Fruit fly (Drosophila melanogaster) whole organism, embryonic: Measurements from ENCODE around the gene CG7653.

Experiments
- Aef1 ChIP-seq: fragments of 200-800 bp; sonication (Bioruptor generic); IDR thresholded peaks from 3 replicates; pipeline ENCODE4 v1.3.6; 2022; ENCODE audit warnings: missing biosample characterization, missing genetic modification characterization
- Asciz ChIP-seq: fragments of 200-800 bp; sonication (Bioruptor generic); optimal IDR thresholded peaks from 2 replicates; lab custom pipeline; 2017; ENCODE audit warnings: missing biosample characterization, mild to moderate bottlenecking, missing genetic modification characterization, missing genetic modification reagents
- CG10565 ChIP-seq: fragments of 200-800 bp; sonication (Bioruptor generic); optimal IDR thresholded peaks from 3 replicates; lab custom pipeline; 2016; ENCODE audit warnings: missing biosample characterization, mild to moderate bottlenecking, missing genetic modification characterization
- CG12071 ChIP-seq: fragments of 200-800 bp; sonication (Bioruptor generic); optimal IDR thresholded peaks from 3 replicates; lab custom pipeline; 2018; ENCODE audit warnings: missing biosample characterization, mild to moderate bottlenecking, missing genetic modification characterization
- CG12236 ChIP-seq: fragments of 200-800 bp; sonication (Bioruptor generic); optimal IDR thresholded peaks from 2 replicates; lab custom pipeline; 2016; ENCODE audit warnings: missing biosample characterization, missing genetic modification characterization
- CG13775 ChIP-seq: fragments of 200-800 bp; sonication (Bioruptor generic); optimal IDR thresholded peaks from 3 replicates; lab custom pipeline; 2017; ENCODE audit warnings: missing biosample characterization, mild to moderate bottlenecking, missing genetic modification characterization
- CG15073 ChIP-seq: fragments of 200-800 bp; sonication (Bioruptor generic); optimal IDR thresholded peaks from 2 replicates; lab custom pipeline; 2016; ENCODE audit warnings: missing biosample characterization, missing genetic modification characterization
- CG16863 ChIP-seq: fragments of 200-800 bp; sonication (Bioruptor generic); optimal IDR thresholded peaks from 3 replicates; lab custom pipeline; 2016; ENCODE audit warnings: missing biosample characterization, missing genetic modification characterization
- CG18619 ChIP-seq: fragments of 200-800 bp; sonication (Bioruptor generic); optimal IDR thresholded peaks from 3 replicates; lab custom pipeline; 2017; ENCODE audit warnings: missing biosample characterization, mild to moderate bottlenecking, missing genetic modification characterization
- CG2116 ChIP-seq: fragments of 200-800 bp; sonication (Bioruptor generic); optimal IDR thresholded peaks from 3 replicates; lab custom pipeline; 2018; ENCODE audit warnings: missing biosample characterization, mild to moderate bottlenecking, missing genetic modification characterization
- CG34224 ChIP-seq: fragments of 200-800 bp; sonication (Bioruptor generic); IDR thresholded peaks from 3 replicates; pipeline ENCODE4 v1.3.6; 2022; ENCODE audit warnings: missing biosample characterization, missing genetic modification characterization; ENCODE audit not compliant: partially characterized antibody
- CG4730 ChIP-seq: fragments of 200-800 bp; sonication (Bioruptor generic); IDR thresholded peaks from 2 replicates; pipeline ENCODE4 v1.3.6; 2022; ENCODE audit warnings: missing biosample characterization, missing genetic modification characterization
- CG6791 ChIP-seq: fragments of 200-800 bp; sonication (Bioruptor generic); IDR thresholded peaks from 3 replicates; pipeline ENCODE4 v1.3.6; 2022; ENCODE audit warnings: missing biosample characterization, missing genetic modification characterization; ENCODE audit not compliant: partially characterized antibody
- CG8388 ChIP-seq: fragments of 200-800 bp; sonication (Bioruptor generic); optimal IDR thresholded peaks from 2 replicates; lab custom pipeline; 2019; ENCODE audit warnings: missing biosample characterization, mild to moderate bottlenecking, missing genetic modification characterization, moderate library complexity
- CG9727 ChIP-seq: fragments of 200-800 bp; sonication (Bioruptor generic); optimal IDR thresholded peaks from 3 replicates; lab custom pipeline; 2017; ENCODE audit warnings: missing biosample characterization, mild to moderate bottlenecking, missing genetic modification characterization
- D19A ChIP-seq: fragments of 200-800 bp; optimal IDR thresholded peaks from 3 replicates; lab custom pipeline; 2019; ENCODE audit warnings: missing biosample characterization, mild to moderate bottlenecking, missing genetic modification characterization, moderate library complexity
- Dek ChIP-seq: fragments of 200-800 bp; sonication (Bioruptor generic); optimal IDR thresholded peaks from 3 replicates; lab custom pipeline; 2019; ENCODE audit warnings: missing biosample characterization, mild to moderate bottlenecking, missing genetic modification characterization, moderate library complexity
- Dll ChIP-seq: fragments of 200-800 bp; sonication (Bioruptor generic); IDR thresholded peaks from 4 replicates; pipeline ENCODE4 v1.3.6; 2022; ENCODE audit warnings: missing biosample characterization, missing genetic modification characterization; ENCODE audit not compliant: partially characterized antibody
- Dp ChIP-seq: fragments of 200-800 bp; sonication (Bioruptor generic); optimal IDR thresholded peaks from 2 replicates; lab custom pipeline; 2018; ENCODE audit warnings: missing biosample characterization, mild to moderate bottlenecking, missing genetic modification characterization, moderate library complexity
- H2.0 ChIP-seq: fragments of 200-800 bp; sonication (Bioruptor generic); IDR thresholded peaks from 2 replicates; pipeline ENCODE4 v1.3.6; 2022; ENCODE audit warnings: missing biosample characterization, missing genetic modification characterization
- Nf-YB ChIP-seq: fragments of 200-800 bp; sonication (Bioruptor generic); optimal IDR thresholded peaks from 3 replicates; lab custom pipeline; 2019; ENCODE audit warnings: missing biosample characterization, mild to moderate bottlenecking, missing genetic modification characterization, moderate library complexity
- Side ChIP-seq: fragments of 200-800 bp; sonication (Bioruptor generic); optimal IDR thresholded peaks from 2 replicates; lab custom pipeline; 2016; ENCODE audit warnings: missing biosample characterization, missing genetic modification characterization
- Sox100B ChIP-seq: fragments of 200-800 bp; sonication (Bioruptor generic); optimal IDR thresholded peaks from 3 replicates; lab custom pipeline; 2018; ENCODE audit warnings: missing biosample characterization, mild to moderate bottlenecking, missing genetic modification characterization
- ato ChIP-seq: fragments of 200-800 bp; sonication (Bioruptor generic); IDR thresholded peaks from 2 replicates; pipeline ENCODE4 v1.3.6; 2022; ENCODE audit warnings: missing biosample characterization, missing genetic modification characterization; ENCODE audit not compliant: partially characterized antibody
- cad ChIP-seq: fragments of >200 bp; optimal IDR thresholded peaks from 2 replicates; lab custom pipeline; 2017; ENCODE audit warnings: missing biosample characterization, missing genetic modification characterization
- cg ChIP-seq: fragments of 200-800 bp; sonication (Bioruptor generic); optimal IDR thresholded peaks from 3 replicates; lab custom pipeline; 2019; ENCODE audit warnings: missing biosample characterization, mild to moderate bottlenecking, missing genetic modification characterization, moderate library complexity
- gro ChIP-seq: fragments of 200-800 bp; sonication (Bioruptor generic); optimal IDR thresholded peaks from 2 replicates; lab custom pipeline; 2016; ENCODE audit warnings: missing biosample characterization, missing genetic modification characterization
- gt ChIP-seq: fragments of 200-800 bp; sonication (Bioruptor generic); IDR thresholded peaks from 2 replicates; pipeline ENCODE4 v1.3.6; 2022; ENCODE audit warnings: missing biosample characterization, missing genetic modification characterization
- hbn ChIP-seq: fragments of 200-800 bp; sonication (Bioruptor generic); IDR thresholded peaks from 2 replicates; pipeline ENCODE4 v1.3.6; 2022; ENCODE audit warnings: missing biosample characterization, missing genetic modification characterization; ENCODE audit not compliant: partially characterized antibody
- luna ChIP-seq: fragments of 200-800 bp; sonication (Bioruptor generic); optimal IDR thresholded peaks from 2 replicates; lab custom pipeline; 2016; ENCODE audit warnings: missing biosample characterization, missing genetic modification characterization
- mirr ChIP-seq: fragments of 200-800 bp; sonication (Bioruptor generic); optimal IDR thresholded peaks from 3 replicates; lab custom pipeline; 2018; ENCODE audit warnings: missing biosample characterization, mild to moderate bottlenecking, missing genetic modification characterization
- phol ChIP-seq: fragments of 200-800 bp; sonication (Bioruptor generic); optimal IDR thresholded peaks from 3 replicates; lab custom pipeline; 2018; ENCODE audit warnings: missing biosample characterization, mild to moderate bottlenecking, missing genetic modification characterization, moderate library complexity
- slou ChIP-seq: fragments of 200-800 bp; sonication (Bioruptor generic); optimal IDR thresholded peaks from 3 replicates; lab custom pipeline; 2016; ENCODE audit warnings: missing biosample characterization, missing genetic modification characterization
- tgo ChIP-seq: fragments of 200-800 bp; sonication (Bioruptor generic); IDR thresholded peaks from 3 replicates; pipeline ENCODE4 v1.3.6; 2022; ENCODE audit warnings: missing biosample characterization, missing genetic modification characterization
- tup ChIP-seq: fragments of 200-800 bp; sonication (Bioruptor generic); optimal IDR thresholded peaks from 2 replicates; lab custom pipeline; 2016; ENCODE audit warnings: missing biosample characterization, mild to moderate bottlenecking, missing genetic modification characterization, moderate library complexity

CG7653 gene

dm6 chr2L:15883090-15883489 is 3.1 kb upstream of the CG7653 start, which contains the start of gene CG44475:
Gene CG44475, minus strand, starts transcription at chr2L:15883190.
- TF ChIP-seq ato (no peak), CG13775 (GFP tag; lab: Kevin White, UChicago) (no peak), phol (no peak), D19A (tag; lab: Kevin White, UChicago) (no peak), Dll (GFP tag; lab: Robert Waterston, UW) (no peak), CG12071 (GFP tag; lab: Kevin White, UChicago) (no peak), slou (GFP tag; lab: Kevin White, UChicago) (no peak), Dek (tag; lab: Kevin White, UChicago) (no peak), CG6791 (GFP tag; lab: Robert Waterston, UW) (no peak)

DNA sequence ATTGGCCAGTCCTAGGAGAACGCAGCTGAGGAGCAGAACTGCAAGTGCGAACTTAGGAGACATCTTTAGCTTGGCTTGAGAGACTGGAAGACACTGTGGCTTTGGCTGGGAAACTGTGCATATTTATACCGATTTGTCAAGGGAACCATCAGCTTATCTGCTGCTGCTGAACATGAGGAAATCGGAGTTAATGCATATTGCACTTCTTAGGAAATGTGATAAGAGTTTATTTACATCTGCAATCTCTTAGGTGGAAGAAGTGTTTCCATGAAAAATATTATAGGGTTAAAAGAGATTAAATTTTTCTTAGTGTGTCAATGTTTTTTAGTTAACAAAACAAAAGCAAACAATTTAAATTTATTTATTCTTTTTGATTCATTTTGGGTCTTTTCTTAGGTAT is 14.6 kb downstream of the CG7653 start, which contains the start of gene CG42792:
TSS of gene CG42792 (minus strand) at position 101 of the 400 bp plus-strand sequence.
- TF ChIP-seq CG10565 (no peak), gt (GFP tag; lab: Robert Waterston, UW) (no peak), CG4730 (GFP tag; lab: Robert Waterston, UW) (no peak), Aef1 (GFP tag; lab: Robert Waterston, UW) (no peak), cad (GFP tag; lab: Kevin White, UChicago) (no peak), mirr (GFP tag; lab: Kevin White, UChicago) (no peak), Dp (no peak), CG18619 (GFP tag; lab: Kevin White, UChicago) (no peak), CG8388 (GFP tag; lab: Kevin White, UChicago) (no peak), CG2116 (no peak), phol (no peak), tgo (GFP tag; lab: Robert Waterston, UW) (no peak), CG12236 (GFP tag; lab: Kevin White, UChicago) (no peak), cg (no peak), Sox100B (GFP tag; lab: Kevin White, UChicago) (no peak), tup (GFP tag; lab: Kevin White, UChicago) (no peak), CG16863 (no peak), Nf-YB (GFP tag; lab: Kevin White, UChicago) (no peak), hbn (no peak)

dm6 chr2L:15853826-15854225 is 26.1 kb downstream of the CG7653 start, which contains the start of gene Tektin-A:
Gene Tektin-A, plus strand, starts transcription at chr2L:15854126.
- TF ChIP-seq CG9727 (GFP tag; lab: Kevin White, UChicago) = no peak
- no peak for TF ChIP-seq gro (GFP tag; lab: Kevin White, UChicago)
- no peak for TF ChIP-seq CG15073 (GFP tag; lab: Kevin White, UChicago)
- no peak for TF ChIP-seq Asciz (GFP tag; lab: Kevin White, UChicago)
- no peak for TF ChIP-seq Side

DNA sequence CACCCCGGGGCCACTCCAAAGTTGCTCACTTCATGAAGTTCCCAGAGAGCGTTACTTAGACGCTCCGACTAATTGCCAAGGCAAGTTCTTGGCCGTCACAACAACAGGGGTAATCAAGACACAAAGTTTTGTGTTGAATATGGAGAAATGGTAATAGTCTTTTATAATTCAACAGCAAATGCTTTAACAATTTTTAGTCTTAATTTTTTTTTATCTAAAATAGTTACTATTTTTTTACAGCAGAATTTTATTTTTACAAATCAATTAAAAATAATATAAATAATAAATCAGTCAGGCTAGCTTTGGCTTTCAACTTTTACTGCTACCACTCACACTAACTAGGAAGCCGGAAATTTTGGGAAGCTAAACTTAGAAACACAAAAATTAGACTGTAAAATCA is 27.7 kb downstream of the CG7653 start, which contains the start of gene CG13243:
TSS of gene CG13243 (plus strand) at position 301 of the 400 bp plus-strand sequence.
- TF ChIP-seq Aef1 (GFP tag; lab: Robert Waterston, UW) (no peak), luna (no peak), CG34224 (no peak), H2.0 (GFP tag; lab: Robert Waterston, UW) (no peak)
